Worm (Caenorhabditis elegans): ENCODE measurements around the gene hlh-28.
"Not testable (repeated sequence)": the region's sequence is repeated elsewhere in the genome, so short reads cannot be mapped to it uniquely, and the experiment has no call there.

Gene hlh-28

ce11 chrX:17544349-17544936, 6.4 kb upstream of the hlh-28 start (continued):
- TF ChIP-seq blmp-1 (tag; optimal IDR thresholded peaks at IDR 0.05): no peak
- no peak for TF ChIP-seq ceh-83 (GFP tag; optimal IDR thresholded peaks at IDR 0.05)
- TF ChIP-seq hlh-1 (tag; optimal IDR thresholded peaks at IDR 0.05): no peak
- TF ChIP-seq mab-5 (tag; optimal IDR thresholded peaks at IDR 0.05): no peak
- no peak for TF ChIP-seq nhr-12 (tag; optimal IDR thresholded peaks at IDR 0.05)

ce11 chrX:17545498-17545897, 5.4 kb upstream of the hlh-28 start:
- TF ChIP-seq ztf-11 (tag; optimal IDR thresholded peaks at IDR 0.05) (no peak), tbx-8 (GFP tag; optimal IDR thresholded peaks at IDR 0.05) (no peak), ces-1 (GFP tag; optimal IDR thresholded peaks at IDR 0.05) (peak; percentile 32), hlh-1 (tag; optimal IDR thresholded peaks at IDR 0.05) (no peak), lsy-2 (tag; optimal IDR thresholded peaks at IDR 0.05) (no peak)

ce11 chrX:17548539-17548938, 2.3 kb upstream of the hlh-28 start, which contains the start of gene hlh-29:
hlh-29 (minus strand) TSS chrX:17548639.
- not testable (repeated sequence) for TF ChIP-seq ceh-39 (tag; optimal IDR thresholded peaks at IDR 0.05); nhr-12 (tag; optimal IDR thresholded peaks at IDR 0.05); elt-1 (tag; optimal IDR thresholded peaks at IDR 0.05; ENCODE audit: borderline replicate concordance, insufficient read depth)

ce11 chrX:17553772-17554171, 2.9 kb downstream of the hlh-28 start:
- TF ChIP-seq ham-2 (GFP tag; optimal IDR thresholded peaks at IDR 0.05) (no peak), blmp-1 (tag; optimal IDR thresholded peaks at IDR 0.05) (no peak), mls-2 (tag; optimal IDR thresholded peaks at IDR 0.05) (no peak), flh-1 (GFP tag; optimal IDR thresholded peaks at IDR 0.05) (no peak), pha-4 (tag; optimal IDR thresholded peaks at IDR 0.05) (no peak), ces-1 (GFP tag; optimal IDR thresholded peaks at IDR 0.05) (no peak), sptf-1 (tag; optimal IDR thresholded peaks at IDR 0.05) (no peak), ceh-43 (GFP tag; optimal IDR thresholded peaks at IDR 0.05) (no peak), unc-39 (tag; optimal IDR thresholded peaks at IDR 0.05) (no peak), drap-1 (GFP tag; optimal IDR thresholded peaks at IDR 0.05) (no peak), unc-120 (tag; optimal IDR thresholded peaks at IDR 0.05; ENCODE audit: poor library complexity, severe bottlenecking) (no peak), ceh-83 (GFP tag; optimal IDR thresholded peaks at IDR 0.05) (no peak), M03D4.4 (tag; optimal IDR thresholded peaks at IDR 0.05) (no peak), nhr-28 (tag; optimal IDR thresholded peaks at IDR 0.05) (no peak), elt-3 (tag; optimal IDR thresholded peaks at IDR 0.05) (no peak), lin-13 (tag; optimal IDR thresholded peaks at IDR 0.05) (no peak), lsy-2 (tag; optimal IDR thresholded peaks at IDR 0.05) (no peak), snpc-4 (tag; optimal IDR thresholded peaks at IDR 0.05) (no peak), tbx-8 (GFP tag; optimal IDR thresholded peaks at IDR 0.05) (no peak), nhr-237 (tag; optimal IDR thresholded peaks at IDR 0.05) (no peak)

ce11 chrX:17562195-17562594, 11.3 kb downstream of the hlh-28 start:
- no peak for TF ChIP-seq ceh-43 (GFP tag; optimal IDR thresholded peaks at IDR 0.05)
- TF ChIP-seq tbx-8 (GFP tag; optimal IDR thresholded peaks at IDR 0.05): no peak
- no peak for TF ChIP-seq lin-32 (GFP tag; optimal IDR thresholded peaks at IDR 0.05)
- TF ChIP-seq bed-3 (GFP tag; optimal IDR thresholded peaks at IDR 0.05): no peak
- TF ChIP-seq ztf-11 (tag; optimal IDR thresholded peaks at IDR 0.05): no peak
- TF ChIP-seq lsy-2 (tag; optimal IDR thresholded peaks at IDR 0.05): no peak
- TF ChIP-seq M03D4.4 (tag; optimal IDR thresholded peaks at IDR 0.05): no peak
- TF ChIP-seq ham-2 (GFP tag; optimal IDR thresholded peaks at IDR 0.05): peak; percentile 52
- TF ChIP-seq cnd-1 (tag; optimal IDR thresholded peaks at IDR 0.05): no peak
- TF ChIP-seq unc-39 (tag; optimal IDR thresholded peaks at IDR 0.05): no peak
- TF ChIP-seq nhr-76 (tag; optimal IDR thresholded peaks at IDR 0.05): no peak
- no peak for TF ChIP-seq nhr-12 (tag; optimal IDR thresholded peaks at IDR 0.05)
- no peak for TF ChIP-seq zip-8 (tag; optimal IDR thresholded peaks at IDR 0.05)
- no peak for TF ChIP-seq sem-2 (GFP tag; optimal IDR thresholded peaks at IDR 0.05)
- no peak for TF ChIP-seq unc-120 (tag; optimal IDR thresholded peaks at IDR 0.05; ENCODE audit: poor library complexity, severe bottlenecking)
- TF ChIP-seq hlh-1 (tag; optimal IDR thresholded peaks at IDR 0.05): no peak
- TF ChIP-seq nhr-2 (tag; optimal IDR thresholded peaks at IDR 0.05): peak; percentile 37
- no peak for TF ChIP-seq elt-3 (tag; optimal IDR thresholded peaks at IDR 0.05)
- TF ChIP-seq snpc-4 (tag; optimal IDR thresholded peaks at IDR 0.05): no peak
- TF ChIP-seq ceh-83 (GFP tag; optimal IDR thresholded peaks at IDR 0.05): no peak
- no peak for TF ChIP-seq nhr-237 (tag; optimal IDR thresholded peaks at IDR 0.05)
- TF ChIP-seq sptf-1 (tag; optimal IDR thresholded peaks at IDR 0.05): peak; percentile 29
- TF ChIP-seq ceh-39 (tag; optimal IDR thresholded peaks at IDR 0.05): peak; percentile 15
- TF ChIP-seq nhr-28 (tag; optimal IDR thresholded peaks at IDR 0.05): no peak
- no peak for TF ChIP-seq flh-1 (GFP tag; optimal IDR thresholded peaks at IDR 0.05)
- TF ChIP-seq unc-62 (GFP tag; optimal IDR thresholded peaks at IDR 0.05): no peak
- no peak for TF ChIP-seq drap-1 (GFP tag; optimal IDR thresholded peaks at IDR 0.05)
- TF ChIP-seq ces-1 (GFP tag; optimal IDR thresholded peaks at IDR 0.05): no peak
- TF ChIP-seq pha-4 (tag; optimal IDR thresholded peaks at IDR 0.05): peak; percentile 22
- no peak for TF ChIP-seq mab-5 (tag; optimal IDR thresholded peaks at IDR 0.05)
- TF ChIP-seq blmp-1 (tag; optimal IDR thresholded peaks at IDR 0.05): no peak
- TF ChIP-seq mep-1 (tag; optimal IDR thresholded peaks at IDR 0.05): no peak
- peak; percentile 32 for TF ChIP-seq mls-2 (tag; optimal IDR thresholded peaks at IDR 0.05)
- no peak for TF ChIP-seq lin-13 (tag; optimal IDR thresholded peaks at IDR 0.05)
- no peak for TF ChIP-seq elt-1 (tag; optimal IDR thresholded peaks at IDR 0.05; ENCODE audit: borderline replicate concordance, insufficient read depth)
